Worm (Caenorhabditis elegans): Measurements from ENCODE around the gene K05F6.14.

- TF ChIP-seq elt-3 (tag; optimal IDR thresholded peaks at IDR 0.05) = no peak
- no peak for TF ChIP-seq sem-4 (tag; optimal IDR thresholded peaks at IDR 0.05)
- TF ChIP-seq egl-27 (tag; optimal IDR thresholded peaks at IDR 0.05) = no peak
These were observed 23.4 kb upstream of the K05F6.14 start, which contains the start of gene fbxb-44 for ce11 chrII:1538589-1538988.
